Fruit fly (Drosophila melanogaster): Measurements from ENCODE around the gene Lgr1.

The Lgr1 gene

dm6 chr3R:17708778-17709476 is 16.6 kb upstream of the Lgr1 start (continued):
- TF ChIP-seq Eip93F (GFP tag; optimal IDR thresholded peaks at IDR 0.05) (no peak), Hr38 (GFP tag; optimal IDR thresholded peaks at IDR 0.05) (no peak), esn (GFP tag; optimal IDR thresholded peaks at IDR 0.05) (peak; percentile 35), CG10669 (GFP tag; optimal IDR thresholded peaks at IDR 0.05) (peak; percentile 4), dac (GFP tag; optimal IDR thresholded peaks at IDR 0.05) (no peak), fd59A (GFP tag; optimal IDR thresholded peaks at IDR 0.05) (no peak), Blimp-1 (GFP tag; optimal IDR thresholded peaks at IDR 0.05) (no peak), Met (GFP tag; optimal IDR thresholded peaks at IDR 0.05) (peak; percentile 24), fd85E (GFP tag; optimal IDR thresholded peaks at IDR 0.05) (no peak), Sox102F (GFP tag; optimal IDR thresholded peaks at IDR 0.05) (peak; percentile 13), CG34406 (GFP tag; optimal IDR thresholded peaks at IDR 0.05) (no peak), CG31627 (GFP tag; optimal IDR thresholded peaks at IDR 0.05) (peak; percentile 52), vri (GFP tag; optimal IDR thresholded peaks at IDR 0.05) (no peak), CG1621 (tag; optimal IDR thresholded peaks at IDR 0.05) (peak; percentile 4), CG8119 (GFP tag; IDR thresholded peaks at IDR 0.05) (no peak), ss (GFP tag; optimal IDR thresholded peaks at IDR 0.05) (no peak), Hr4 (GFP tag; optimal IDR thresholded peaks at IDR 0.05) (no peak), salr (GFP tag; optimal IDR thresholded peaks at IDR 0.05) (peak in 1 of 2 experiments; percentile 18), CG16779 (tag; optimal IDR thresholded peaks at IDR 0.05) (no peak), CG4318 (GFP tag; optimal IDR thresholded peaks at IDR 0.05) (no peak), fkh (GFP tag; optimal IDR thresholded peaks at IDR 0.05) (no peak), Sox14 (GFP tag; optimal IDR thresholded peaks at IDR 0.05) (peak; percentile 29), Hr39 (GFP tag; optimal IDR thresholded peaks at IDR 0.05) (peak; percentile 26), CG6792 (GFP tag; optimal IDR thresholded peaks at IDR 0.05) (no peak), pdm3 (GFP tag; optimal IDR thresholded peaks at IDR 0.05) (peak; percentile 34), Gug (GFP tag; IDR thresholded peaks at IDR 0.05) (peak; percentile 17; the same call in 1 of the 2 replicates)

DNA sequence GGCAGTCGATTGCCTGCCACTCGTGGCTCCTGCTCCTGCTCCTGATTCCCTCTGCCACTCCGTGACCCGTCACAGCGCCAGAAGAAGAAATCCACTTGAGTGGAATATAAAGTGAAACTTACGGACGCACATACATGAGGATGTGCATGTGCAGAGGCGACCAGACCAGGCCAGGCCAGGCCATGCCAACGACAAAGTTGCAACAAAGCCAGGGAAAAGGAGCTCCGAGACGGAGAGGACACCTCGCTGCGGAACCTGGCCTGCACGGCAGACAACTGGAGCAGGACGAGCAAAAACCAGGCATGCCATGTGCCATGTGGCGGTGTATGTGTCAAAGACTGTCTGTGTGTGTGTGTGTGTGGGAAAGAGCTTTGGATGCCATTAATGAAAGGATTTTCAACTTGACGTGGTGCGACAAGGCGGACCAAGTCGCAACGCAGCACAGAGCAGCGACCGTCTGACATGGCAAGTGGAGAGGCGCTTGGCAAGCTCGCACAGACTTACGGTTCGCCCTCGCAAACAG is 15.9 kb upstream of the Lgr1 start:
- TF ChIP-seq dsx (GFP tag; optimal IDR thresholded peaks at IDR 0.05; ENCODE audit: poor library complexity, severe bottlenecking) = peak; percentile 93
- no peak for TF ChIP-seq fd85E (GFP tag; optimal IDR thresholded peaks at IDR 0.05)

- no peak for TF ChIP-seq CG15336 (GFP tag; IDR thresholded peaks at IDR 0.05)
- no peak for TF ChIP-seq fd59A (GFP tag; optimal IDR thresholded peaks at IDR 0.05)
- TF ChIP-seq esn (GFP tag; optimal IDR thresholded peaks at IDR 0.05) = peak; percentile 15
- TF ChIP-seq ss (GFP tag; optimal IDR thresholded peaks at IDR 0.05) = no peak
- no peak for TF ChIP-seq dsx (GFP tag; optimal IDR thresholded peaks at IDR 0.05; ENCODE audit: poor library complexity, severe bottlenecking)
- peak; percentile 6 for TF ChIP-seq lz (GFP tag; optimal IDR thresholded peaks at IDR 0.05)
- peak; percentile 9 for TF ChIP-seq pdm3 (GFP tag; optimal IDR thresholded peaks at IDR 0.05)
- peak; percentile 32 for TF ChIP-seq Eip78C (GFP tag)
Measured at dm6 chr3R:17710418-17710817, 15.2 kb upstream of the Lgr1 start.

dm6 chr3R:17710900-17711645 is 14.5 kb upstream of the Lgr1 start:
- TF ChIP-seq CG6808 (GFP tag; optimal IDR thresholded peaks at IDR 0.05) (peak; percentile 64), Eip93F (GFP tag; optimal IDR thresholded peaks at IDR 0.05) (no peak), CG7368 (GFP tag; optimal IDR thresholded peaks at IDR 0.05) (no peak), eg (GFP tag; IDR thresholded peaks at IDR 0.05) (no peak), esn (GFP tag; optimal IDR thresholded peaks at IDR 0.05) (no peak), CG6163 (GFP tag; IDR thresholded peaks at IDR 0.05) (peak; percentile 38; the same call in 1 of the 3 replicates), CG16779 (tag; optimal IDR thresholded peaks at IDR 0.05) (peak; percentile 33), ss (GFP tag; optimal IDR thresholded peaks at IDR 0.05) (peak; percentile 58 to 75), salr (GFP tag; optimal IDR thresholded peaks at IDR 0.05) (peak in 1 of 2 experiments; percentile 30), net (GFP tag; optimal IDR thresholded peaks at IDR 0.05) (peak; percentile 1), CG3919 (GFP tag; optimal IDR thresholded peaks at IDR 0.05) (no peak), CG6792 (GFP tag; optimal IDR thresholded peaks at IDR 0.05) (no peak), CG3032 (tag; optimal IDR thresholded peaks at IDR 0.05) (no peak), Sox102F (GFP tag; optimal IDR thresholded peaks at IDR 0.05) (no peak), Smox (GFP tag; optimal IDR thresholded peaks at IDR 0.05) (no peak), acj6 (GFP tag; optimal IDR thresholded peaks at IDR 0.05) (no peak), CG6854 (GFP tag; optimal IDR thresholded peaks at IDR 0.05) (peak; percentile 63), dsx (GFP tag; optimal IDR thresholded peaks at IDR 0.05; ENCODE audit: poor library complexity, severe bottlenecking) (no peak), Met (GFP tag; optimal IDR thresholded peaks at IDR 0.05) (peak; percentile 19), CG11902 (GFP tag; optimal IDR thresholded peaks at IDR 0.05) (no peak), fd59A (GFP tag; optimal IDR thresholded peaks at IDR 0.05) (no peak), CG34406 (GFP tag; optimal IDR thresholded peaks at IDR 0.05) (no peak)
